Worm (Caenorhabditis elegans) whole organism, mixed stage, embryonic: ENCODE results near the gene H12I13.1.

ENCODE experiments used
- ceh-83 ChIP-seq: fragments of 200-800 bp; sonication (Bioruptor generic); optimal IDR thresholded peaks from 2 replicates; lab custom pipeline; 2018; ENCODE audit warnings: mild to moderate bottlenecking, missing genetic modification characterization, missing compliant biosample characterization
- elt-3 ChIP-seq: fragments of 150-350 bp; optimal IDR thresholded peaks from 2 replicates; lab custom pipeline; 2014; ENCODE audit warnings: missing biosample characterization, missing genetic modification characterization
- lsy-2 ChIP-seq: fragments of 150-350 bp; optimal IDR thresholded peaks from 2 replicates; lab custom pipeline; 2014; ENCODE audit warnings: missing biosample characterization, missing genetic modification characterization
- nhr-2 ChIP-seq: fragments of 150-350 bp; optimal IDR thresholded peaks from 2 replicates; lab custom pipeline; 2014; ENCODE audit warnings: missing biosample characterization, missing genetic modification characterization
- pha-4 ChIP-seq: fragments of 150-350 bp; optimal IDR thresholded peaks from 2 replicates; lab custom pipeline; 2018; ENCODE audit warnings: missing biosample characterization, missing genetic modification reagents, missing genetic modification characterization
- snpc-4 ChIP-seq: fragments of 150-350 bp; optimal IDR thresholded peaks from 2 replicates; lab custom pipeline; 2014; ENCODE audit warnings: missing biosample characterization, missing genetic modification characterization
- sptf-1 ChIP-seq: sonication (generic microtip); optimal IDR thresholded peaks from 2 replicates; lab custom pipeline; 2017; ENCODE audit warnings: mild to moderate bottlenecking, missing genetic modification characterization, moderate library complexity, missing compliant biosample characterization

ce11 chrII:6107773-6108172 lies 40.8 kb upstream of the H12I13.1 start:
- no peak for TF ChIP-seq elt-3
- TF ChIP-seq sptf-1 (tag; lab: Kevin White, UChicago): no peak
- no peak for TF ChIP-seq ceh-83 (GFP tag; lab: Kevin White, UChicago)
- no peak for TF ChIP-seq snpc-4 (tag; lab: Kevin White, UChicago)
- no peak for TF ChIP-seq nhr-2 (tag; lab: Kevin White, UChicago)
- TF ChIP-seq lsy-2: no peak
- no peak for TF ChIP-seq pha-4 (tag; lab: Kevin White, UChicago)
